Worm (Caenorhabditis elegans) whole organism, mixed stage, embryonic: ENCODE data around the gene F53C3.4.

ENCODE experiments used
- cnd-1 ChIP-seq: fragments of 200-800 bp; sonication (Bioruptor generic); optimal IDR thresholded peaks from 2 replicates; lab custom pipeline; 2018; ENCODE audit warnings: mild to moderate bottlenecking, missing genetic modification characterization, missing compliant biosample characterization
- elt-1 ChIP-seq: sonication (generic microtip); optimal IDR thresholded peaks from 2 replicates; lab custom pipeline; 2017; ENCODE audit warnings: missing genetic modification characterization, mild to moderate bottlenecking, missing compliant biosample characterization, antibody characterized with exemption, moderate library complexity, borderline replicate concordance; ENCODE audit not compliant: insufficient read depth
- lin-32 ChIP-seq: fragments of 200-800 bp; sonication (Bioruptor generic); optimal IDR thresholded peaks from 2 replicates; lab custom pipeline; 2018; ENCODE audit warnings: mild to moderate bottlenecking, missing genetic modification characterization, missing compliant biosample characterization
- mab-5 ChIP-seq: fragments of 150-350 bp; optimal IDR thresholded peaks from 2 replicates; lab custom pipeline; 2014; ENCODE audit warnings: missing biosample characterization, missing genetic modification characterization
- nhr-12 ChIP-seq: fragments of 150-350 bp; optimal IDR thresholded peaks from 2 replicates; lab custom pipeline; 2014; ENCODE audit warnings: missing biosample characterization, missing genetic modification characterization
- nhr-237 ChIP-seq: fragments of 150-350 bp; optimal IDR thresholded peaks from 2 replicates; lab custom pipeline; 2014; ENCODE audit warnings: missing biosample characterization, missing genetic modification characterization
- nhr-76 ChIP-seq: sonication (generic microtip); optimal IDR thresholded peaks from 2 replicates; lab custom pipeline; 2017; ENCODE audit warnings: missing biosample characterization, missing genetic modification characterization
- unc-39 ChIP-seq: fragments of 150-350 bp; optimal IDR thresholded peaks from 2 replicates; lab custom pipeline; 2014; ENCODE audit warnings: missing biosample characterization, missing genetic modification characterization
- ztf-11 ChIP-seq: fragments of 150-350 bp; optimal IDR thresholded peaks from 2 replicates; lab custom pipeline; 2014; ENCODE audit warnings: missing biosample characterization, missing genetic modification characterization

ce11 chrII:3950077-3950476 is 48.9 kb downstream of the F53C3.4 start, which contains the start of gene sea-2:
- no peak for TF ChIP-seq ztf-11
- TF ChIP-seq elt-1 (tag; lab: Kevin White, UChicago), result no peak
- no peak for TF ChIP-seq nhr-76 (tag; lab: Kevin White, UChicago)
- no peak for TF ChIP-seq cnd-1 (tag; lab: Kevin White, UChicago)
- no peak for TF ChIP-seq mab-5 (tag; lab: Kevin White, UChicago)
- no peak for TF ChIP-seq nhr-237 (tag; lab: Kevin White, UChicago)
- no peak for TF ChIP-seq unc-39 (tag; lab: Kevin White, UChicago)
- no peak for TF ChIP-seq nhr-12 (tag; lab: Kevin White, UChicago)
- TF ChIP-seq lin-32 (GFP tag; lab: Kevin White, UChicago), result no peak
